Worm (Caenorhabditis elegans): ENCODE measurements around the gene cog-1.

The cog-1 gene

DNA sequence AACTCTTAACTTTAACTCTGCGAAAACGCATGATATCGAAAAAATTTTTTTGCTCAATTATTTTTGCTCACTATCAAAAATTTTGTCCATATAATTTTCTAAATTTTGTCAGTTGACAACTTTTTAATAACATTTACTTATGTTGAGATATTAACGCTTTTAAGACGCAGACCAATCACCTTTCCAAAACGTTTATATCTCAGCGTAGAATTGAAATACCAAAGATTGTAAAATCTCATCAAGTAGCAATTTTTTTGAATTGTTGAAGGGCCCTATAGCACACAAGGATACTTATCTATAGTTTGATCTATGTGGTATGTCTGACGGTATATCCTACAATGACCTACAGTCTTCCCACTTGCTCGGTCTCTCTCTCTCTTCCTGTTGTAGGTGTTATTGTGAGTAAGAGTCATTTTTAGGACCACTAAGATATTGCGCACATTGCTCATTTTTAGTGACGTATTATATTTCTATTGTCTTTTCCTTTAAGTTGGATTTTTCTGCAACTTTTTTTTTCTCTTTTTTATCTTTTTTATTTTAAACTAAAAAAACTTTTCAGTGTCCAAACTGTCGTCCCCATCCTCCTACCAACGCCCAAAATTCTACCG lies 17.0 kb downstream of the cog-1 start, which contains the start of gene pde-3 (continued):
- TF ChIP-seq Y79H2A.3 (GFP tag; conservative IDR thresholded peaks at IDR 0.05): no peak
- TF ChIP-seq dpl-1 (GFP tag; optimal IDR thresholded peaks at IDR 0.05): no peak
- no peak for TF ChIP-seq F52B5.7 (tag; optimal IDR thresholded peaks at IDR 0.05)

DNA sequence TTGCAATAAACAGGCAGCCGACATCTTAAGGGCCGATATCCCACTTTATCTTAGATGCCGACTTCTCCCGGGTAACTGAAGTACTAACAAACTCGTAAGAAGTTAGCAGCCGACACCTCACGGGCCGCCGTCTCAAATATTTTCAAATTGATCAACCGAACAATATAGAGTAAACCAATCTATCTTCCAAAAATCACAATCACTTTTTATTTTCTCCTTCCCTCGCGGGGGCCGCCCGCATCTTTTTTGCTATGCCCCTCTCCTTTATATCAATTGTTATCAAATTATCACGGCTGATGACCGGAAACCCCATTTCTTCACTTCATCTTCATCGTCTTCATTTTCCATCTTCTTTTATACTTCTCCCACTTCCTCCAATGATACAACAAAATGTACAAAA lies 26.5 kb downstream of the cog-1 start:
- TF ChIP-seq nfya-1 (tag; optimal IDR thresholded peaks at IDR 0.05; ENCODE audit: borderline replicate concordance, insufficient read depth): no peak
- TF ChIP-seq pha-4 (tag; optimal IDR thresholded peaks at IDR 0.05): no peak
- no peak for TF ChIP-seq tbx-9 (tag; optimal IDR thresholded peaks at IDR 0.05; ENCODE audit: borderline replicate concordance)
- TF ChIP-seq snpc-4 (GFP tag; optimal IDR thresholded peaks at IDR 0.05): no peak
- peak in 3 of 4 experiments; percentile 66 to 90 (median 84) for TF ChIP-seq snpc-4 (tag; optimal IDR thresholded peaks at IDR 0.05)

DNA sequence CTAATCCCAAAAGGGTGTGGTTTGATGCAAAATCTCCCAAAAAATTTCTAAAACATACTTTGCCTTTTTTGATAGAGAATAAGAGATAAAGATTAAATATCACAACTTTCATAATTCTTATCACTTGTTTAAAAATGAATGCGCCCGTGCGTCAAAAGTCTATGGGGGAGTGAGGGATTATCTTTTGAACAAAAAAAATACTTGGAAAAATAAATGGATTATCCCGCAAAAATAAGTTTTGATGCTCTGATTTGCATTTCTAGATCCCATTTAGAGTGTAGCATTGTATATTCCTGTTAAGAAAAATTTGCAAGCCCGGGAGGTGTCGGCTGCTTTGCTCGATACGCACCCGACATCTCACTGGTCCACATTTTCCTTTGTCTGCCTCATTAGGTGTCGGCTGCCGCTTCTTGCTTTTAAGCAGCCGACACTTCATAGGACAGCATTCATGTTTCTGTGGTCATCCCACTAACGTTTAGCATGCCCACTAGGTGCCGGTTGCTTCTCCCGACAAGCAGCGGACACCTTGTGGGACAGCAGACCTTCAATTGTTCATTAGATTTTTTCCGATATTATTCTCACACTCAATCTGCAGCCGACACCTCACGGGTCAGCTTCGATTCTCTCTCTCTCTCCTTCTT lies 33.3 kb downstream of the cog-1 start:
- no peak for TF ChIP-seq snpc-1.1 (tag; optimal IDR thresholded peaks at IDR 0.05; ENCODE audit: insufficient read depth)
- no peak for TF ChIP-seq snpc-4 (GFP tag; optimal IDR thresholded peaks at IDR 0.05)
- peak in 3 of 4 experiments; percentile 18 to 57 (median 55) for TF ChIP-seq snpc-4 (tag; optimal IDR thresholded peaks at IDR 0.05)
- TF ChIP-seq ztf-3 (GFP tag; optimal IDR thresholded peaks at IDR 0.05): no peak

DNA sequence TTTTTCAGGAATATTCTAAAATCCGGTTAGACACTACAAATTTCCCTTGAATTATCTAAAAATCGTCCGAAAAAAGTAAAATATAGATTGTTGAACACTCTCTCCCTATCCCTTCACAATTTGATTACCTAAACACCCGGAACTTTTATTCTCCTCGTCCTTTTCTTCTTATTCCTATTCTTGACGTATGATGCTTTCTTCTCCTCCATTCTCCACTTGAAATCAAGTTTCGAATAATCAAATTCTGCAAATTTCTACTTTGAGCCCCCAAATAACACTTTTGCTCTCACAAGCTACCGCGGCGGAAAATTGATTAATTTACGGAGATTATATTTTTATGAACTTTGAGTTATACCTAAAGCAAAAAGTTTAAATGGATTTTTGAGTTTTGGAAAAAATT lies 36.0 kb downstream of the cog-1 start:
- TF ChIP-seq attf-6 (GFP tag; IDR thresholded peaks at IDR 0.05) (no peak), ztf-25 (GFP tag; IDR thresholded peaks at IDR 0.05) (no peak), Y53G8AR.9 (GFP tag; conservative IDR thresholded peaks at IDR 0.05) (no peak), lsy-27 (tag; optimal IDR thresholded peaks at IDR 0.05; ENCODE audit: borderline replicate concordance, insufficient read depth) (no peak), Y95B8A.8 (GFP tag; IDR thresholded peaks at IDR 0.05) (no peak), lir-1 (GFP tag; conservative IDR thresholded peaks at IDR 0.05) (no peak), hmg-20 (GFP tag; IDR thresholded peaks at IDR 0.05) (no peak), madf-6 (GFP tag; IDR thresholded peaks at IDR 0.05) (no peak), hlh-12 (tag; optimal IDR thresholded peaks at IDR 0.05) (no peak), ets-4 (GFP tag; optimal IDR thresholded peaks at IDR 0.05) (no peak), repo-1 (tag; optimal IDR thresholded peaks at IDR 0.05) (no peak), F37B4.10 (GFP tag; IDR thresholded peaks at IDR 0.05) (no peak), ztf-28 (GFP tag; IDR thresholded peaks at IDR 0.05) (no peak)

DNA sequence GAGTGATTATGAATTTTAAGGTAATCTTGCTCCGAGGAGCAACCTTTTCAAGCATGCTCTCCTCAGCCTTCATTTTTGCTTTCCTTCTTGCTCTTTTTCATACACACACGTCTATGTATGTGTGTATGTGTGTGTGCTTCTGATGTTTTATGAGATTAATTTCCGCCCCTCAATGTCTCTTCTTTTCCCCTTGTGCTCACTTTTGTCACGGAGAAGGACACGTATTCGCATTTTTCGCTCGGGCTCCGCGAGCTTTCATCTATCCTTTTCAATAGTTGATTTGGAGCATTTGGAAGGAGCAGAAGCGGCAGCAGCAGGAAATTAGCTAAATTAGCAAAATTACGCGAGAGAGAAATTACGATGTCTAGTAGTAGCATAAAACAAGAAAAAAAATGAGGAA lies 38.0 kb downstream of the cog-1 start:
- TF ChIP-seq repo-1 (tag; optimal IDR thresholded peaks at IDR 0.05) (no peak), ceh-100 (GFP tag; IDR thresholded peaks at IDR 0.05) (no peak), nhr-80 (tag; optimal IDR thresholded peaks at IDR 0.05) (no peak), ceh-40 (GFP tag; IDR thresholded peaks at IDR 0.05) (no peak), B0336.3 (GFP tag; IDR thresholded peaks at IDR 0.05) (no peak), hrde-1 (tag; optimal IDR thresholded peaks at IDR 0.05; ENCODE audit: borderline replicate concordance) (no peak), ets-4 (GFP tag; optimal IDR thresholded peaks at IDR 0.05) (no peak), rpc-1 (optimal IDR thresholded peaks at IDR 0.05) (no peak), rpc-1 (tag; optimal IDR thresholded peaks at IDR 0.05) (no peak), C17E4.6 (GFP tag; IDR thresholded peaks at IDR 0.05) (no peak), B0261.1 (tag; optimal IDR thresholded peaks at IDR 0.05) (no peak), ztf-28 (GFP tag; IDR thresholded peaks at IDR 0.05) (no peak), lin-40 (tag; optimal IDR thresholded peaks at IDR 0.05) (no peak), Y79H2A.3 (GFP tag; conservative IDR thresholded peaks at IDR 0.05) (no peak), tbp1 (GFP tag; optimal IDR thresholded peaks at IDR 0.05) (no peak), Y53F4B.3 (GFP tag; IDR thresholded peaks at IDR 0.05) (no peak)

Data from whole organism, young adult.